Worm (Caenorhabditis elegans) whole organism, young adult: Measurements from ENCODE around the gene srxa-10.

Source experiments
- B0035.1 ChIP-seq: sonication (generic microtip); optimal IDR thresholded peaks from 2 replicates; lab custom pipeline; 2016; ENCODE audit warnings: missing genetic modification characterization, mild to moderate bottlenecking, missing compliant biosample characterization, missing genotype, missing genetic modification reagents
- C06A6.2 ChIP-seq: fragments of 200-800 bp; sonication (Bioruptor generic); conservative IDR thresholded peaks from 2 replicates; pipeline ENCODE4 v1.3.6; 2022; ENCODE audit warnings: missing genetic modification characterization, missing compliant biosample characterization
- F22D6.2 ChIP-seq: sonication (generic microtip); optimal IDR thresholded peaks from 2 replicates; lab custom pipeline; 2016; ENCODE audit warnings: mild to moderate bottlenecking, missing genetic modification characterization, missing compliant biosample characterization
- hlh-12 ChIP-seq: sonication (generic microtip); optimal IDR thresholded peaks from 2 replicates; lab custom pipeline; 2016; ENCODE audit warnings: missing genetic modification characterization, missing compliant biosample characterization
- nhr-90 ChIP-seq: sonication (generic microtip); optimal IDR thresholded peaks from 2 replicates; lab custom pipeline; 2016; ENCODE audit warnings: missing genotype, mild to moderate bottlenecking, missing genetic modification characterization, missing compliant biosample characterization
- rpc-1 ChIP-seq, 2 experiments: fragments of 150-350 bp in 1 of 2; sonication (generic microtip) in 1 of 2; optimal IDR thresholded peaks; 2 replicates each; lab custom pipeline; 2014 to 2018; ENCODE audit warnings: missing biosample characterization in 1 of 2, missing genetic modification characterization in 1 of 2, missing genetic modification reagents in 1 of 2, missing genotype in 1 of 2
- snpc-1.1 ChIP-seq: sonication (generic microtip); optimal IDR thresholded peaks from 2 replicates; lab custom pipeline; 2017; ENCODE audit warnings: missing genetic modification characterization, mild to moderate bottlenecking, missing compliant biosample characterization, antibody characterized with exemption, moderate library complexity, missing genotype, missing genetic modification reagents; ENCODE audit not compliant: insufficient read depth

DNA sequence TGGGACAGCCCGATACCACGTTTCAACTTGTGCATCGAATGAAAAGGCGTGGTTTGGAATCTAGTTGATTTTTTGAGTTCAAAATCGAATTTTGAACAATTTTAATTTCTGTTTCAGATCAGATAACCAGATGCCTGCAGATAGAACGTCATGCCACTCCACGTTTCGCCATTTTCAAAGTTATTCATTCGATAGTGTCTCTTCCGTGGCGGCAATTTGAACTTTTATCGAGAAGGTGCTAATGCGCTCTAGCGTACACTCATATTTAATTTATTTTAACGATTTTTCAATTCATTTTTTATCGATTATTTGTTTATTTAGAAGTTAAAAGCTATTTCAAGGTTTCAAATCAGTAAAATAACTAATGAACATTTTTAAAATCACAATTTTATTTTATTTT, 20.4 kb downstream of the srxa-10 start:
- TF ChIP-seq C06A6.2 (GFP tag; lab: Robert Waterston, UW) (no peak), nhr-90 (tag; lab: Kevin White, UChicago) (no peak), F22D6.2 (no peak), B0035.1 (tag; lab: Kevin White, UChicago) (no peak), snpc-1.1 (no peak), hlh-12 (tag; lab: Kevin White, UChicago) (no peak), rpc-1 (optimal IDR thresholded peaks at IDR 0.05; lab: Kevin White, UChicago) (no peak), rpc-1 (tag; optimal IDR thresholded peaks at IDR 0.05; lab: Kevin White, UChicago) (no peak)
